Worm (Caenorhabditis elegans) whole organism, midembryonic: ENCODE data around the gene F47G3.1.

Experiments
- T22C8.4 ChIP-seq: fragments of 200-800 bp; sonication (Bioruptor generic); IDR thresholded peaks from 2 replicates; pipeline ENCODE4 v1.3.6; 2022; ENCODE audit warnings: missing genetic modification characterization, missing compliant biosample characterization
- cog-1 ChIP-seq: sonication (generic microtip); optimal IDR thresholded peaks from 2 replicates; lab custom pipeline; 2016; ENCODE audit warnings: missing genetic modification characterization, missing compliant biosample characterization
- flt-1 ChIP-seq: fragments of 200-800 bp; sonication (Bioruptor generic); IDR thresholded peaks from 2 replicates; pipeline ENCODE4 v1.3.6; 2022; ENCODE audit warnings: missing genetic modification characterization, missing compliant biosample characterization
- klf-2 ChIP-seq: fragments of 200-800 bp; sonication (Bioruptor generic); conservative IDR thresholded peaks from 2 replicates; pipeline ENCODE4 v1.3.6; 2022; ENCODE audit warnings: missing genetic modification reagents, missing genetic modification characterization, missing compliant biosample characterization
- med-1 ChIP-seq: sonication (generic microtip); optimal IDR thresholded peaks from 2 replicates; lab custom pipeline; 2017; ENCODE audit warnings: missing genetic modification characterization, mild to moderate bottlenecking, missing compliant biosample characterization, antibody characterized with exemption, missing genetic modification reagents; ENCODE audit not compliant: insufficient read depth
- ref-1 ChIP-seq: fragments of 200-800 bp; sonication (Bioruptor generic); conservative IDR thresholded peaks from 2 replicates; pipeline ENCODE4 v1.3.6; 2022; ENCODE audit warnings: missing genetic modification reagents, missing genetic modification characterization, missing compliant biosample characterization
- tab-1 ChIP-seq: fragments of 200-800 bp; sonication (Bioruptor generic); IDR thresholded peaks from 2 replicates; pipeline ENCODE4 v1.3.6; 2022; ENCODE audit warnings: missing genetic modification characterization, missing compliant biosample characterization
- ztf-23 ChIP-seq: fragments of 200-800 bp; sonication (Bioruptor generic); IDR thresholded peaks from 2 replicates; pipeline ENCODE4 v1.3.6; 2022; ENCODE audit warnings: missing genetic modification reagents, missing genetic modification characterization, missing compliant biosample characterization
- ztf-29 ChIP-seq: fragments of 200-800 bp; sonication (Bioruptor generic); IDR thresholded peaks from 2 replicates; pipeline ENCODE4 v1.3.6; 2022; ENCODE audit warnings: missing genetic modification reagents, missing genetic modification characterization, missing compliant biosample characterization

The F47G3.1 gene

ce11 chrX:2362872-2363271, 22.7 kb upstream of the F47G3.1 start:
- TF ChIP-seq flt-1 = 0 out of 2 replicates have a peak, but pooled peaks have one; percentile 15
- TF ChIP-seq tab-1 (GFP tag; lab: Robert Waterston, UW) = no peak

ce11 chrX:2364703-2365299, 20.8 kb upstream of the F47G3.1 start:
- no peak for TF ChIP-seq cog-1 (tag; lab: Kevin White, UChicago)
- no peak for TF ChIP-seq ztf-29 (GFP tag; lab: Robert Waterston, UW)
- no peak for TF ChIP-seq klf-2 (GFP tag; lab: Robert Waterston, UW)
- TF ChIP-seq flt-1 = no peak
- TF ChIP-seq ref-1 (GFP tag; lab: Robert Waterston, UW) = no peak

ce11 chrX:2365890-2366289, 19.7 kb upstream of the F47G3.1 start, which contains the start of gene T24D8.6:
T24D8.6 (minus strand) TSS chrX:2365990.
- TF ChIP-seq cog-1 (tag; lab: Kevin White, UChicago) (no peak), tab-1 (GFP tag; lab: Robert Waterston, UW) (no peak), ztf-29 (GFP tag; lab: Robert Waterston, UW) (no peak), flt-1 (no peak), T22C8.4 (GFP tag; lab: Robert Waterston, UW) (no peak)

- TF ChIP-seq cog-1 (tag; lab: Kevin White, UChicago) (peak; percentile 8), T22C8.4 (GFP tag; lab: Robert Waterston, UW) (peak; percentile 17; the same call in 1 of the 2 replicates), flt-1 (no peak), ztf-29 (GFP tag; lab: Robert Waterston, UW) (no peak), klf-2 (GFP tag; lab: Robert Waterston, UW) (no peak)
Observed at ce11 chrX:2368042-2368814, 17.3 kb upstream of the F47G3.1 start.

ce11 chrX:2369073-2369472, 16.5 kb upstream of the F47G3.1 start:
- TF ChIP-seq cog-1 (tag; lab: Kevin White, UChicago) (no peak), ztf-23 (GFP tag; lab: Robert Waterston, UW) (no peak), med-1 (no peak), klf-2 (GFP tag; lab: Robert Waterston, UW) (no peak), ztf-29 (GFP tag; lab: Robert Waterston, UW) (no peak), flt-1 (no peak), tab-1 (GFP tag; lab: Robert Waterston, UW) (no peak), ref-1 (GFP tag; lab: Robert Waterston, UW) (no peak), T22C8.4 (GFP tag; lab: Robert Waterston, UW) (no peak)

- TF ChIP-seq tab-1 (GFP tag; lab: Robert Waterston, UW) = no peak
- TF ChIP-seq med-1 = no peak
- no peak for TF ChIP-seq ref-1 (GFP tag; lab: Robert Waterston, UW)
- no peak for TF ChIP-seq ztf-29 (GFP tag; lab: Robert Waterston, UW)
- TF ChIP-seq flt-1 = no peak
- no peak for TF ChIP-seq cog-1 (tag; lab: Kevin White, UChicago)
- no peak for TF ChIP-seq klf-2 (GFP tag; lab: Robert Waterston, UW)
- no peak for TF ChIP-seq T22C8.4 (GFP tag; lab: Robert Waterston, UW)
- no peak for TF ChIP-seq ztf-23 (GFP tag; lab: Robert Waterston, UW)
Observed at ce11 chrX:2370655-2371054, 14.9 kb upstream of the F47G3.1 start.

- no peak for TF ChIP-seq ztf-29 (GFP tag; lab: Robert Waterston, UW)
- TF ChIP-seq klf-2 (GFP tag; lab: Robert Waterston, UW) = no peak
- no peak for TF ChIP-seq tab-1 (GFP tag; lab: Robert Waterston, UW)
- TF ChIP-seq flt-1 = no peak
- TF ChIP-seq T22C8.4 (GFP tag; lab: Robert Waterston, UW) = no peak
- no peak for TF ChIP-seq cog-1 (tag; lab: Kevin White, UChicago)
Observed at ce11 chrX:2372134-2372533, 13.4 kb upstream of the F47G3.1 start.

- TF ChIP-seq ztf-29 (GFP tag; lab: Robert Waterston, UW) (no peak), T22C8.4 (GFP tag; lab: Robert Waterston, UW) (no peak), cog-1 (tag; lab: Kevin White, UChicago) (no peak), ztf-23 (GFP tag; lab: Robert Waterston, UW) (no peak), ref-1 (GFP tag; lab: Robert Waterston, UW) (no peak), klf-2 (GFP tag; lab: Robert Waterston, UW) (no peak), med-1 (no peak), flt-1 (no peak), tab-1 (GFP tag; lab: Robert Waterston, UW) (no peak)
Observed at ce11 chrX:2375300-2376035, 10.1 kb upstream of the F47G3.1 start, which contains the start of gene F47G3.3. F47G3.3 (plus strand) TSS chrX:2375985.

ce11 chrX:2380818-2381217, 4.7 kb upstream of the F47G3.1 start:
- TF ChIP-seq ztf-23 (GFP tag; lab: Robert Waterston, UW) = no peak
- TF ChIP-seq ref-1 (GFP tag; lab: Robert Waterston, UW) = no peak
- TF ChIP-seq klf-2 (GFP tag; lab: Robert Waterston, UW) = no peak
- no peak for TF ChIP-seq tab-1 (GFP tag; lab: Robert Waterston, UW)
- TF ChIP-seq T22C8.4 (GFP tag; lab: Robert Waterston, UW) = no peak
- TF ChIP-seq cog-1 (tag; lab: Kevin White, UChicago) = no peak
- no peak for TF ChIP-seq flt-1
